Fruit fly (Drosophila melanogaster): ENCODE results near the gene Pbp95.
A peak's percentile ranks its signal among the peaks of the same experiment; 100 is the strongest.

Pbp95 gene

dm6 chr3R:8001074-8001669 is 12.4 kb upstream of the Pbp95 start, which contains the start of the genes Kmn2 and CG2698 (continued):
- TF ChIP-seq MBD-R2 (GFP tag; IDR thresholded peaks at IDR 0.05): peak; percentile 98
- no peak for TF ChIP-seq CG15479 (GFP tag; optimal IDR thresholded peaks at IDR 0.05)
- TF ChIP-seq maf-S (GFP tag; optimal IDR thresholded peaks at IDR 0.05): peak; percentile 82
- TF ChIP-seq tio (GFP tag; optimal IDR thresholded peaks at IDR 0.05): peak; percentile 95
- peak; percentile 98 for TF ChIP-seq CG14667 (GFP tag; IDR thresholded peaks at IDR 0.05)
- no peak for TF ChIP-seq lov (optimal IDR thresholded peaks at IDR 0.05)
- TF ChIP-seq lov (GFP tag; IDR thresholded peaks at IDR 0.05): peak; percentile 95
- TF ChIP-seq emc (GFP tag; optimal IDR thresholded peaks at IDR 0.05): peak; percentile 69
- peak; percentile 97 for TF ChIP-seq Awh (GFP tag; IDR thresholded peaks at IDR 0.05)
- TF ChIP-seq CG6854 (GFP tag; optimal IDR thresholded peaks at IDR 0.05): peak; percentile 76
- peak; percentile 74 for TF ChIP-seq CG13287 (GFP tag; IDR thresholded peaks at IDR 0.05; ENCODE audit: partially characterized antibody)
- TF ChIP-seq Dip3 (GFP tag; optimal IDR thresholded peaks at IDR 0.05): peak; percentile 80
- no peak; the same call in 2 of the 3 replicates for TF ChIP-seq zen2 (GFP tag; IDR thresholded peaks at IDR 0.05; ENCODE audit: partially characterized antibody)
- peak; percentile 95 for TF ChIP-seq Dek (tag; optimal IDR thresholded peaks at IDR 0.05)
- TF ChIP-seq E2f2 (GFP tag; IDR thresholded peaks at IDR 0.05): peak; percentile 92
- peak; percentile 91 for TF ChIP-seq trem (tag; optimal IDR thresholded peaks at IDR 0.05)
- peak; percentile 92 for TF ChIP-seq Blimp-1 (GFP tag; optimal IDR thresholded peaks at IDR 0.05)
- TF ChIP-seq BtbVII (GFP tag; optimal IDR thresholded peaks at IDR 0.05): peak; percentile 92
- peak; percentile 85 for TF ChIP-seq CG13123 (GFP tag; optimal IDR thresholded peaks at IDR 0.05)

DNA sequence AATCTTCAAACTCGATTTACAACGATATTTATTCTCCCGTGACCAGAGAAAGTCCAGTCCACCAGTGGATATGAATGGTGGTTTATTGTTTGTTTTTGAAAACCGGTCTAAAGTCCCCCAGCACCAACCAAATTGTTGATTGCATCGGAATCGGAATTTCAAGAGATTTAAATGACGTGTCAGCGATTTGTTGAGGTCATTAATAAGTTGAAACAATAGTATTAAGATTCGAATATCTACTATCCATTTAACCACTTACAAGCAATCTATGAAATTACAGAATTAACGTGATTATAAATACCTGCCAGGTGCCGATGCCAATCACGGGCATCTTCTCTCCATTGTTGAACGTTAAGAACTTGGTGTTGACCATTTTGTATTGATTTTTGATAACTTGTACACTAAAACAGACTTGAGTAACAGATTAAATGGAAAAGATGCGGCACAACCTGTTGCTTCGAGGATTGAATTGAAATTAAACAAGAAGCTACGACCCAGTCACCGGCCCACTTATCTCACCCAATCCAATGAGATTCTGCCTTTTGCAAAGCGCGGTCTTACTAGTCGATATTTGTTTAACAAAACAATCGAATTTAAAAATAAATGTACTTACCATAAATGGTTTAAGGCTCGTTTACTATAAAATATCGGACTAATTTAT is 5.9 kb upstream of the Pbp95 start, which contains the start of gene CG2767:
Gene CG2767 (minus strand): TSS at position 516 of the 661 bp plus-strand sequence.
- TF ChIP-seq CG12659 (GFP tag; optimal IDR thresholded peaks at IDR 0.05) (peak; percentile 15), inv (GFP tag; IDR thresholded peaks at IDR 0.05; ENCODE audit: partially characterized antibody) (no peak), Dfd (GFP tag; optimal IDR thresholded peaks at IDR 0.05) (no peak), pho (GFP tag; optimal IDR thresholded peaks at IDR 0.05) (no peak), tin (GFP tag; optimal IDR thresholded peaks at IDR 0.05) (no peak), Poxn (GFP tag; IDR thresholded peaks at IDR 0.05) (no peak), CG1024 (GFP tag; IDR thresholded peaks at IDR 0.05) (no peak), CG15601 (tag; optimal IDR thresholded peaks at IDR 0.05) (peak; percentile 73), kah (GFP tag; optimal IDR thresholded peaks at IDR 0.05) (peak; percentile 53), Hmr (GFP tag; optimal IDR thresholded peaks at IDR 0.05) (no peak), CG3995 (GFP tag; optimal IDR thresholded peaks at IDR 0.05) (peak; percentile 88), MBD-R2 (GFP tag; IDR thresholded peaks at IDR 0.05) (peak; percentile 51; the same call in 1 of the 2 replicates), H15 (GFP tag; IDR thresholded peaks at IDR 0.05) (no peak), Dp (GFP tag; optimal IDR thresholded peaks at IDR 0.05) (peak; percentile 84), CG10147 (GFP tag; optimal IDR thresholded peaks at IDR 0.05) (no peak), CG2120 (GFP tag; optimal IDR thresholded peaks at IDR 0.05) (no peak), bsh (GFP tag; optimal IDR thresholded peaks at IDR 0.05) (no peak), CG1529 (GFP tag; optimal IDR thresholded peaks at IDR 0.05) (no peak), repo (GFP tag; optimal IDR thresholded peaks at IDR 0.05) (no peak), en (GFP tag; optimal IDR thresholded peaks at IDR 0.05) (no peak), CG3726 (GFP tag; IDR thresholded peaks at IDR 0.05) (no peak), pros (GFP tag; optimal IDR thresholded peaks at IDR 0.05) (peak; percentile 16), CG13894 (tag; optimal IDR thresholded peaks at IDR 0.05) (no peak), oc (tag; optimal IDR thresholded peaks at IDR 0.05) (peak; percentile 12), gfzf (GFP tag; optimal IDR thresholded peaks at IDR 0.05) (peak; percentile 74), CG6254 (GFP tag; optimal IDR thresholded peaks at IDR 0.05) (peak; percentile 16), CG9797 (GFP tag; optimal IDR thresholded peaks at IDR 0.05) (peak; percentile 45), CG11504 (tag; optimal IDR thresholded peaks at IDR 0.05) (no peak), Usf (GFP tag; optimal IDR thresholded peaks at IDR 0.05) (no peak), aop (GFP tag; IDR thresholded peaks at IDR 0.05) (no peak), Six4 (GFP tag; optimal IDR thresholded peaks at IDR 0.05) (no peak)

Data from whole organism, embryonic.